Worm (Caenorhabditis elegans) whole organism, young adult: ENCODE data around the gene sru-26.

Experiments
- C06A6.2 ChIP-seq: fragments of 200-800 bp; sonication (Bioruptor generic); conservative IDR thresholded peaks from 2 replicates; pipeline ENCODE4 v1.3.6; 2022; ENCODE audit warnings: missing genetic modification characterization, missing compliant biosample characterization
- C17E4.6 ChIP-seq: fragments of 200-800 bp; sonication (Bioruptor generic); IDR thresholded peaks from 2 replicates; pipeline ENCODE4 v1.3.6; 2022; ENCODE audit warnings: missing genetic modification reagents, missing genetic modification characterization, missing compliant biosample characterization
- D2030.7 ChIP-seq: fragments of 200-800 bp; sonication (Bioruptor generic); IDR thresholded peaks from 2 replicates; pipeline ENCODE4 v1.3.6; 2022; ENCODE audit warnings: missing genetic modification reagents, missing genetic modification characterization, missing compliant biosample characterization
- F33H1.4 ChIP-seq: fragments of 200-800 bp; sonication (Bioruptor generic); IDR thresholded peaks from 2 replicates; pipeline ENCODE4 v1.3.6; 2022; ENCODE audit warnings: missing genetic modification reagents, missing genetic modification characterization, missing compliant biosample characterization
- F37B4.10 ChIP-seq: fragments of 200-800 bp; sonication (Bioruptor generic); IDR thresholded peaks from 2 replicates; pipeline ENCODE4 v1.3.6; 2022; ENCODE audit warnings: missing genetic modification characterization, missing compliant biosample characterization
- F49E8.2 ChIP-seq: sonication (generic microtip); optimal IDR thresholded peaks from 3 replicates; lab custom pipeline; 2017; ENCODE audit warnings: missing genetic modification characterization, mild to moderate bottlenecking, missing compliant biosample characterization, antibody characterized with exemption, moderate library complexity; ENCODE audit not compliant: insufficient read depth
- F55B11.4 ChIP-seq: sonication (generic microtip); optimal IDR thresholded peaks from 2 replicates; lab custom pipeline; 2016; ENCODE audit warnings: missing compliant biosample characterization, missing genetic modification characterization, borderline replicate concordance; ENCODE audit not compliant: insufficient read depth
- Y56A3A.18 ChIP-seq: fragments of 200-800 bp; sonication (Bioruptor generic); IDR thresholded peaks from 2 replicates; pipeline ENCODE4 v1.3.6; 2022; ENCODE audit warnings: missing genetic modification reagents, missing genetic modification characterization, missing compliant biosample characterization
- Y67H2A.10 ChIP-seq: fragments of 200-800 bp; sonication (Bioruptor generic); conservative IDR thresholded peaks from 2 replicates; pipeline ENCODE4 v1.3.6; 2022; ENCODE audit warnings: missing genetic modification reagents, missing genetic modification characterization, missing compliant biosample characterization
- Y79H2A.3 ChIP-seq: fragments of 200-800 bp; sonication (Bioruptor generic); conservative IDR thresholded peaks from 2 replicates; pipeline ENCODE4 v1.3.6; 2022; ENCODE audit warnings: missing genetic modification reagents, missing genetic modification characterization, missing compliant biosample characterization
- ZK185.1 ChIP-seq: sonication (generic microtip); optimal IDR thresholded peaks from 2 replicates; lab custom pipeline; 2016; ENCODE audit warnings: mild to moderate bottlenecking, missing genetic modification characterization, missing compliant biosample characterization; ENCODE audit not compliant: poor library complexity, severe bottlenecking
- akir-1 ChIP-seq: fragments of 200-800 bp; sonication (Bioruptor generic); optimal IDR thresholded peaks from 2 replicates; lab custom pipeline; 2018; ENCODE audit warnings: mild to moderate bottlenecking, missing genetic modification characterization, moderate library complexity, missing compliant biosample characterization
- aptf-3 ChIP-seq: fragments of 200-800 bp; sonication (Bioruptor generic); IDR thresholded peaks from 2 replicates; pipeline ENCODE4 v1.3.6; 2022; ENCODE audit warnings: missing genetic modification characterization, missing compliant biosample characterization
- atf-7 ChIP-seq: sonication (generic microtip); optimal IDR thresholded peaks from 2 replicates; lab custom pipeline; 2017; ENCODE audit warnings: mild to moderate bottlenecking, missing genetic modification characterization, missing compliant biosample characterization
- athp-1 ChIP-seq: sonication (generic microtip); optimal IDR thresholded peaks from 2 replicates; lab custom pipeline; 2017; ENCODE audit warnings: mild to moderate bottlenecking, missing genetic modification characterization, missing compliant biosample characterization
- attf-3 ChIP-seq: fragments of 200-800 bp; sonication (Bioruptor generic); conservative IDR thresholded peaks from 2 replicates; pipeline ENCODE4 v1.3.6; 2022; ENCODE audit warnings: missing genetic modification reagents, missing genetic modification characterization, missing compliant biosample characterization
- cebp-1 ChIP-seq, 2 experiments: fragments of 200-800 bp in 1 of 2; sonication (Bioruptor generic) in 1 of 2; sonication (generic microtip) in 1 of 2; IDR thresholded peaks in 1 of 2; optimal IDR thresholded peaks in 1 of 2; 2 replicates each; pipeline versions ENCODE4 v1.3.6 to Lab custom; 2017 to 2022; ENCODE audit warnings: missing compliant biosample characterization in 2 of 2, missing genetic modification characterization in 2 of 2, mild to moderate bottlenecking in 1 of 2, missing genetic modification reagents in 1 of 2, moderate library complexity in 1 of 2
- cebp-2 ChIP-seq: fragments of 200-800 bp; sonication (Bioruptor generic); IDR thresholded peaks from 2 replicates; pipeline ENCODE4 v1.3.6; 2022; ENCODE audit warnings: missing genetic modification characterization, missing compliant biosample characterization
- ceh-27 ChIP-seq: fragments of 200-800 bp; sonication (Bioruptor generic); optimal IDR thresholded peaks from 2 replicates; lab custom pipeline; 2018; ENCODE audit warnings: mild to moderate bottlenecking, missing genetic modification characterization, moderate library complexity, missing compliant biosample characterization
- ceh-79 ChIP-seq: sonication (generic microtip); optimal IDR thresholded peaks from 2 replicates; lab custom pipeline; 2017; ENCODE audit warnings: mild to moderate bottlenecking, missing genetic modification characterization, missing compliant biosample characterization
- chd-7 ChIP-seq: sonication (generic microtip); optimal IDR thresholded peaks from 2 replicates; lab custom pipeline; 2016; ENCODE audit warnings: mild to moderate bottlenecking, missing genetic modification characterization, moderate library complexity, missing compliant biosample characterization
- efl-1 ChIP-seq: fragments of 150-350 bp; optimal IDR thresholded peaks from 2 replicates; lab custom pipeline; 2014; ENCODE audit warnings: missing biosample characterization, missing genetic modification reagents, missing genetic modification characterization
- egl-18 ChIP-seq: fragments of 200-800 bp; sonication (Bioruptor generic); IDR thresholded peaks from 2 replicates; pipeline ENCODE4 v1.3.6; 2022; ENCODE audit warnings: missing genetic modification reagents, missing genetic modification characterization, missing compliant biosample characterization
- egrh-3 ChIP-seq: fragments of 200-800 bp; sonication (Bioruptor generic); IDR thresholded peaks from 2 replicates; pipeline ENCODE4 v1.3.6; 2022; ENCODE audit warnings: missing genetic modification reagents, missing genetic modification characterization, missing compliant biosample characterization
- ekl-4 ChIP-seq: fragments of 200-800 bp; sonication (Bioruptor generic); IDR thresholded peaks from 2 replicates; pipeline ENCODE4 v1.3.6; 2022; ENCODE audit warnings: missing genetic modification reagents, missing genetic modification characterization, missing compliant biosample characterization
- hlh-26 ChIP-seq: fragments of 200-800 bp; sonication (Bioruptor generic); conservative IDR thresholded peaks from 2 replicates; pipeline ENCODE4 v1.3.6; 2022; ENCODE audit warnings: missing genetic modification reagents, missing genetic modification characterization, missing compliant biosample characterization
- hmg-1.2 ChIP-seq: fragments of 200-800 bp; sonication (Bioruptor generic); IDR thresholded peaks from 2 replicates; pipeline ENCODE4 v1.3.6; 2022; ENCODE audit warnings: missing genetic modification reagents, missing genetic modification characterization, missing compliant biosample characterization
- lin-26 ChIP-seq: fragments of 200-800 bp; sonication (Bioruptor generic); IDR thresholded peaks from 2 replicates; pipeline ENCODE4 v1.3.6; 2022; ENCODE audit warnings: missing genetic modification reagents, missing genetic modification characterization, missing compliant biosample characterization
- lin-35 ChIP-seq, 3 experiments: fragments of 150-350 bp in 2 of 3; sonication (generic microtip) in 1 of 3; optimal IDR thresholded peaks; 2 replicates each; lab custom pipeline; 2014 to 2018; ENCODE audit warnings: missing biosample characterization in 3 of 3, missing genetic modification characterization in 3 of 3, missing genetic modification reagents in 3 of 3
- lin-40 ChIP-seq: sonication (generic microtip); optimal IDR thresholded peaks from 2 replicates; lab custom pipeline; 2016; ENCODE audit warnings: missing genetic modification characterization, mild to moderate bottlenecking, missing compliant biosample characterization, missing genotype, missing genetic modification reagents
- lsl-1 ChIP-seq: fragments of 200-800 bp; sonication (Bioruptor generic); optimal IDR thresholded peaks from 2 replicates; lab custom pipeline; 2018; ENCODE audit warnings: mild to moderate bottlenecking, missing genetic modification characterization, moderate library complexity, missing compliant biosample characterization
- madf-6 ChIP-seq: fragments of 200-800 bp; sonication (Bioruptor generic); IDR thresholded peaks from 2 replicates; pipeline ENCODE4 v1.3.6; 2022; ENCODE audit warnings: missing genetic modification reagents, missing genetic modification characterization, missing compliant biosample characterization
- madf-8 ChIP-seq: fragments of 200-800 bp; sonication (Bioruptor generic); conservative IDR thresholded peaks from 2 replicates; pipeline ENCODE4 v1.3.6; 2022; ENCODE audit warnings: missing genetic modification reagents, missing genetic modification characterization, missing compliant biosample characterization
- nfya-2 ChIP-seq: fragments of 200-800 bp; sonication (Bioruptor generic); IDR thresholded peaks from 2 replicates; pipeline ENCODE4 v1.3.6; 2022; ENCODE audit warnings: missing genetic modification reagents, missing genetic modification characterization, missing compliant biosample characterization
- snpc-3.4 ChIP-seq: sonication (generic microtip); optimal IDR thresholded peaks from 2 replicates; lab custom pipeline; 2017; ENCODE audit warnings: missing genetic modification characterization, mild to moderate bottlenecking, missing compliant biosample characterization, antibody characterized with exemption, moderate library complexity, missing genotype, missing genetic modification reagents
- snpc-4 ChIP-seq, 5 experiments: fragments of 150-350 bp in 1 of 5; sonication (generic microtip) in 4 of 5; optimal IDR thresholded peaks; 2 replicates each; lab custom pipeline; 2014 to 2018; ENCODE audit warnings: missing genetic modification characterization in 5 of 5, missing biosample characterization in 3 of 5, antibody characterized with exemption in 2 of 5, mild to moderate bottlenecking in 2 of 5, missing compliant biosample characterization in 2 of 5, missing genotype in 2 of 5, moderate library complexity in 2 of 5, missing genetic modification reagents in 1 of 5
- somi-1 ChIP-seq: fragments of 200-800 bp; sonication (Bioruptor generic); optimal IDR thresholded peaks from 2 replicates; lab custom pipeline; 2018; ENCODE audit warnings: mild to moderate bottlenecking, missing genetic modification characterization, missing compliant biosample characterization
- xnd-1 ChIP-seq: sonication (generic microtip); optimal IDR thresholded peaks from 2 replicates; lab custom pipeline; 2016; ENCODE audit warnings: missing genotype, missing genetic modification reagents, missing genetic modification characterization, missing compliant biosample characterization
- ztf-18 ChIP-seq: sonication (generic microtip); optimal IDR thresholded peaks from 2 replicates; lab custom pipeline; 2016; ENCODE audit warnings: missing genotype, mild to moderate bottlenecking, missing genetic modification characterization, missing compliant biosample characterization
- ztf-26 ChIP-seq: sonication (generic microtip); optimal IDR thresholded peaks from 2 replicates; lab custom pipeline; 2017; ENCODE audit warnings: missing genetic modification characterization, missing compliant biosample characterization
- ztf-3 ChIP-seq: fragments of 200-800 bp; sonication (Bioruptor generic); optimal IDR thresholded peaks from 2 replicates; lab custom pipeline; 2018; ENCODE audit warnings: mild to moderate bottlenecking, missing genetic modification characterization, missing compliant biosample characterization
- ztf-6 ChIP-seq: fragments of 200-800 bp; sonication (Bioruptor generic); IDR thresholded peaks from 2 replicates; pipeline ENCODE4 v1.3.6; 2022; ENCODE audit warnings: missing genetic modification reagents, missing genetic modification characterization, missing compliant biosample characterization

sru-26 gene

ce11 chrIV:12451225-12451831 lies 36.0 kb upstream of the sru-26 start, which contains the start of gene dpy-26:
dpy-26 (minus strand) TSS chrIV:12451335.
- TF ChIP-seq hmg-1.2 (peak; percentile 48; the same call in 1 of the 2 replicates), egrh-3 (GFP tag; lab: Robert Waterston, UW) (no peak), somi-1 (no peak), ekl-4 (GFP tag; lab: Robert Waterston, UW) (0 out of 2 replicates have a peak, but pooled peaks have one; percentile 47), D2030.7 (peak; percentile 29; the same call in 1 of the 2 replicates), ZK185.1 (peak; percentile 22), madf-8 (GFP tag; lab: Robert Waterston, UW) (peak; percentile 21; the same call in 1 of the 2 replicates), snpc-3.4 (tag; lab: Kevin White, UChicago) (no peak), efl-1 (GFP tag; lab: Kevin White, UChicago) (peak; percentile 54), madf-6 (GFP tag; lab: Robert Waterston, UW) (peak; percentile 49), hlh-26 (GFP tag; lab: Robert Waterston, UW) (no peak), lsl-1 (GFP tag; lab: Kevin White, UChicago) (peak; percentile 81), athp-1 (no peak), ztf-6 (no peak), snpc-4 (GFP tag; optimal IDR thresholded peaks at IDR 0.05; lab: Kevin White, UChicago) (no peak), snpc-4 (tag; optimal IDR thresholded peaks at IDR 0.05; lab: Kevin White, UChicago) (peak in 2 of 4 experiments; percentile 13 to 14), egl-18 (GFP tag; lab: Robert Waterston, UW) (no peak), F33H1.4 (peak; percentile 73), xnd-1 (peak; percentile 22), attf-3 (GFP tag; lab: Robert Waterston, UW) (peak; percentile 91)

ce11 chrIV:12454115-12454514 lies 33.2 kb upstream of the sru-26 start, which contains the start of gene spe-44:
spe-44 (minus strand) TSS chrIV:12454215.
- TF ChIP-seq lsl-1 (GFP tag; lab: Kevin White, UChicago): peak; percentile 71
- TF ChIP-seq F37B4.10 (GFP tag; lab: Robert Waterston, UW): no peak

ce11 chrIV:12454750-12455149 lies 32.5 kb upstream of the sru-26 start, which contains the start of gene smz-1:
smz-1 (plus strand) TSS chrIV:12455050.
- TF ChIP-seq madf-6 (GFP tag; lab: Robert Waterston, UW) (no peak), ztf-26 (tag; lab: Kevin White, UChicago) (no peak), C17E4.6 (GFP tag; lab: Robert Waterston, UW) (no peak), Y79H2A.3 (GFP tag; lab: Robert Waterston, UW) (no peak), somi-1 (no peak), Y67H2A.10 (GFP tag; lab: Robert Waterston, UW) (no peak), C06A6.2 (GFP tag; lab: Robert Waterston, UW) (no peak), ceh-79 (tag; lab: Kevin White, UChicago) (no peak), chd-7 (tag; lab: Kevin White, UChicago) (no peak), akir-1 (no peak), cebp-1 (GFP tag; IDR thresholded peaks at IDR 0.05; lab: Robert Waterston, UW) (no peak), cebp-1 (tag; optimal IDR thresholded peaks at IDR 0.05; lab: Kevin White, UChicago) (no peak), lin-40 (no peak)

ce11 chrIV:12456613-12457012 lies 30.7 kb upstream of the sru-26 start, which contains the start of gene C25G4.7:
C25G4.7 (plus strand) TSS chrIV:12456913.
- no peak for TF ChIP-seq cebp-2 (GFP tag; lab: Robert Waterston, UW)
- no peak for TF ChIP-seq ztf-3 (GFP tag; lab: Kevin White, UChicago)
- no peak for TF ChIP-seq lin-26 (GFP tag; lab: Robert Waterston, UW)
- no peak for TF ChIP-seq nfya-2 (GFP tag; lab: Robert Waterston, UW)
- TF ChIP-seq F55B11.4 (tag; lab: Kevin White, UChicago): no peak
- TF ChIP-seq atf-7 (tag; lab: Kevin White, UChicago): no peak
- TF ChIP-seq ceh-27: no peak
- TF ChIP-seq ztf-18 (tag; lab: Kevin White, UChicago): no peak
- TF ChIP-seq aptf-3: no peak
- no peak for TF ChIP-seq ekl-4 (GFP tag; lab: Robert Waterston, UW)
- TF ChIP-seq F49E8.2 (tag; lab: Kevin White, UChicago): no peak
- TF ChIP-seq Y56A3A.18: no peak
- TF ChIP-seq lin-35 (GFP tag; optimal IDR thresholded peaks at IDR 0.05; lab: Kevin White, UChicago): no peak
- no peak for TF ChIP-seq lsl-1 (GFP tag; lab: Kevin White, UChicago)
